Worm (Caenorhabditis elegans) whole organism, L4 larva: ENCODE data around the gene pqn-22.

Experiments
- F44E2.7 ChIP-seq: fragments of 200-800 bp; sonication (Bioruptor generic); IDR thresholded peaks from 2 replicates; pipeline ENCODE4 v2.1.2; 2022; ENCODE audit warnings: missing genetic modification characterization, missing compliant biosample characterization
- T26A8.4 ChIP-seq: fragments of 200-800 bp; sonication (Bioruptor generic); IDR thresholded peaks from 2 replicates; pipeline ENCODE4 v1.3.6; 2022; ENCODE audit warnings: missing genetic modification characterization, missing compliant biosample characterization
- aha-1 ChIP-seq: fragments of 150-350 bp; peaks from one replicate; lab custom pipeline; 2014; ENCODE audit warnings: missing biosample characterization, missing genetic modification characterization
- ama-1 ChIP-seq: fragments of 150-350 bp; optimal IDR thresholded peaks from 2 replicates; lab custom pipeline; 2014; ENCODE audit warnings: inconsistent platforms, mixed read lengths
- ceh-28 ChIP-seq: fragments of 150-350 bp; optimal IDR thresholded peaks from 2 replicates; lab custom pipeline; 2014; ENCODE audit warnings: missing biosample characterization, missing genetic modification reagents, missing genetic modification characterization
- ceh-44 ChIP-seq: fragments of 200-800 bp; sonication (Bioruptor generic); IDR thresholded peaks from 2 replicates; pipeline ENCODE4 v1.3.6; 2022; ENCODE audit warnings: missing genetic modification reagents, missing genetic modification characterization, missing compliant biosample characterization
- ces-1 ChIP-seq: fragments of 150-350 bp; sonication (generic microtip); optimal IDR thresholded peaks from 4 replicates; lab custom pipeline; 2014; ENCODE audit warnings: missing biosample characterization, missing genetic modification reagents, missing genetic modification characterization
- ctbp-1 ChIP-seq: fragments of 200-800 bp; sonication (Bioruptor generic); IDR thresholded peaks from 2 replicates; pipeline ENCODE4 v1.3.6; 2022; ENCODE audit warnings: missing genetic modification reagents, missing genetic modification characterization, missing compliant biosample characterization
- daf-12 ChIP-seq: fragments of 150-350 bp; optimal IDR thresholded peaks from 2 replicates; lab custom pipeline; 2014; ENCODE audit warnings: missing biosample characterization, missing genetic modification reagents, missing genetic modification characterization
- daf-16 ChIP-seq, 3 experiments: sonication (generic microtip); optimal IDR thresholded peaks; 2 replicates each; lab custom pipeline; 2016 to 2017; ENCODE audit warnings: missing genetic modification characterization in 3 of 3, missing genetic modification reagents in 3 of 3, mild to moderate bottlenecking in 2 of 3, missing compliant biosample characterization in 2 of 3, missing biosample characterization in 1 of 3, moderate library complexity in 1 of 3
- daf-8 ChIP-seq: fragments of 200-800 bp; sonication (Bioruptor generic); IDR thresholded peaks from 2 replicates; pipeline ENCODE4 v1.3.6; 2022; ENCODE audit warnings: missing genetic modification characterization, missing compliant biosample characterization
- dmd-6 ChIP-seq: fragments of 200-800 bp; sonication (Bioruptor generic); IDR thresholded peaks from 2 replicates; pipeline ENCODE4 v1.3.6; 2022; ENCODE audit warnings: missing genetic modification reagents, missing genetic modification characterization, missing compliant biosample characterization
- dmd-9 ChIP-seq: fragments of 200-800 bp; sonication (Bioruptor generic); IDR thresholded peaks from 2 replicates; pipeline ENCODE4 v1.3.6; 2022; ENCODE audit warnings: missing genetic modification reagents, missing genetic modification characterization, missing compliant biosample characterization
- dpl-1 ChIP-seq: fragments of 150-350 bp; optimal IDR thresholded peaks from 2 replicates; lab custom pipeline; 2014; ENCODE audit warnings: missing biosample characterization, missing genetic modification reagents, missing genetic modification characterization
- hif-1 ChIP-seq, 2 experiments: sonication (generic microtip); optimal IDR thresholded peaks; 2 replicates each; lab custom pipeline; 2016 to 2017; ENCODE audit warnings: missing compliant biosample characterization in 2 of 2, missing genetic modification characterization in 2 of 2, missing genetic modification reagents in 2 of 2, missing genotype in 2 of 2, mild to moderate bottlenecking in 1 of 2
- hmg-1.1 ChIP-seq: fragments of 200-800 bp; sonication (Bioruptor generic); IDR thresholded peaks from 2 replicates; pipeline ENCODE4 v1.3.6; 2022; ENCODE audit warnings: missing genetic modification reagents, missing genetic modification characterization, missing compliant biosample characterization
- lin-15B ChIP-seq: fragments of 150-350 bp; sonication (generic microtip); optimal IDR thresholded peaks from 3 replicates; lab custom pipeline; 2014; ENCODE audit warnings: missing biosample characterization, missing genetic modification characterization
- lin-39 ChIP-seq: fragments of 150-350 bp; optimal IDR thresholded peaks from 2 replicates; lab custom pipeline; 2014; ENCODE audit warnings: missing biosample characterization, missing genetic modification reagents, missing genetic modification characterization
- madf-5 ChIP-seq, 2 experiments: fragments of 200-800 bp; sonication (Bioruptor generic); IDR thresholded peaks; 2 replicates each; pipeline ENCODE4 v1.3.6; 2022; ENCODE audit warnings: missing compliant biosample characterization in 2 of 2, missing genetic modification characterization in 2 of 2
- mdl-1 ChIP-seq, 2 experiments: fragments of 150-350 bp in 1 of 2; sonication (generic microtip) in 1 of 2; optimal IDR thresholded peaks; 2 replicates each; lab custom pipeline; 2014 to 2017; ENCODE audit warnings: missing biosample characterization in 2 of 2, missing genetic modification characterization in 2 of 2
- mep-1 ChIP-seq: fragments of 150-350 bp; sonication (generic microtip); optimal IDR thresholded peaks from 3 replicates; lab custom pipeline; 2014; ENCODE audit warnings: missing biosample characterization, missing genetic modification characterization
- mxl-2 ChIP-seq: fragments of 200-800 bp; sonication (Bioruptor generic); conservative IDR thresholded peaks from 2 replicates; pipeline ENCODE4 v1.3.6; 2022; ENCODE audit warnings: missing genetic modification reagents, missing genetic modification characterization, missing compliant biosample characterization
- mxl-3 ChIP-seq: fragments of 200-800 bp; sonication (Bioruptor generic); optimal IDR thresholded peaks from 2 replicates; lab custom pipeline; 2018; ENCODE audit warnings: mild to moderate bottlenecking, missing genetic modification characterization, missing compliant biosample characterization
- nhr-102 ChIP-seq: sonication (generic microtip); optimal IDR thresholded peaks from 2 replicates; lab custom pipeline; 2016; ENCODE audit warnings: mild to moderate bottlenecking, missing genetic modification characterization, moderate library complexity, missing compliant biosample characterization
- nhr-111 ChIP-seq: fragments of 200-800 bp; sonication (Bioruptor generic); optimal IDR thresholded peaks from 2 replicates; lab custom pipeline; 2018; ENCODE audit warnings: mild to moderate bottlenecking, missing genetic modification characterization, missing compliant biosample characterization
- nhr-237 ChIP-seq: sonication (generic microtip); optimal IDR thresholded peaks from 2 replicates; lab custom pipeline; 2017; ENCODE audit warnings: missing biosample characterization, missing genetic modification characterization
- nhr-28 ChIP-seq: fragments of 150-350 bp; optimal IDR thresholded peaks from 2 replicates; lab custom pipeline; 2014; ENCODE audit warnings: missing biosample characterization, missing genetic modification characterization
- nhr-77 ChIP-seq: fragments of 150-350 bp; optimal IDR thresholded peaks from 2 replicates; lab custom pipeline; 2014; ENCODE audit warnings: missing biosample characterization, missing genetic modification characterization
- php-3 ChIP-seq: fragments of 200-800 bp; sonication (Bioruptor generic); IDR thresholded peaks from 2 replicates; pipeline ENCODE4 v1.3.6; 2022; ENCODE audit warnings: missing genetic modification reagents, missing genetic modification characterization, missing compliant biosample characterization
- pqm-1 ChIP-seq: sonication (generic microtip); optimal IDR thresholded peaks from 2 replicates; lab custom pipeline; 2017; ENCODE audit warnings: missing biosample characterization, missing genetic modification characterization
- rbr-2 ChIP-seq: sonication (generic microtip); optimal IDR thresholded peaks from 2 replicates; lab custom pipeline; 2016; ENCODE audit warnings: missing genotype, missing genetic modification characterization, missing compliant biosample characterization
- snpc-1.2 ChIP-seq: fragments of 200-800 bp; sonication (Bioruptor generic); IDR thresholded peaks from 2 replicates; pipeline ENCODE4 v1.3.6; 2022; ENCODE audit warnings: missing genetic modification reagents, missing genetic modification characterization, missing compliant biosample characterization
- snpc-4 ChIP-seq: fragments of 150-350 bp; optimal IDR thresholded peaks from 2 replicates; lab custom pipeline; 2014; ENCODE audit warnings: missing biosample characterization, missing genetic modification characterization
- unc-39 ChIP-seq: sonication (generic microtip); optimal IDR thresholded peaks from 2 replicates; lab custom pipeline; 2017; ENCODE audit warnings: missing biosample characterization, missing genetic modification characterization
- unc-62 ChIP-seq, 3 experiments: fragments of 150-350 bp in 1 of 3; sonication (generic microtip); optimal IDR thresholded peaks in 2 of 3; peaks in 1 of 3; 1 replicate in 1 of 3; 2 replicates in 2 of 3; lab custom pipeline; 2014 to 2017; ENCODE audit warnings: missing biosample characterization in 3 of 3, missing genetic modification characterization in 3 of 3, missing genetic modification reagents in 3 of 3, missing genotype in 1 of 3
- zag-1 ChIP-seq: fragments of 150-350 bp; optimal IDR thresholded peaks from 2 replicates; lab custom pipeline; 2014; ENCODE audit warnings: missing biosample characterization, missing genetic modification characterization
- zfp-3 ChIP-seq: fragments of 200-800 bp; sonication (Bioruptor generic); conservative IDR thresholded peaks from 2 replicates; pipeline ENCODE4 v1.3.6; 2022; ENCODE audit warnings: missing genetic modification reagents, missing genetic modification characterization, missing compliant biosample characterization
- zip-2 ChIP-seq: fragments of 150-350 bp; optimal IDR thresholded peaks from 2 replicates; lab custom pipeline; 2014; ENCODE audit warnings: missing biosample characterization, missing genetic modification characterization
- ztf-11 ChIP-seq: fragments of 150-350 bp; optimal IDR thresholded peaks from 2 replicates; lab custom pipeline; 2014; ENCODE audit warnings: missing biosample characterization, missing genetic modification characterization

Gene pqn-22

ce11 chrIV:6040676-6041075, 7.2 kb upstream of the pqn-22 start, which contains the start of gene kcc-2:
Gene kcc-2, plus strand, starts transcription at chrIV:6040976.
- TF ChIP-seq daf-12 (tag; lab: Kevin White, UChicago) (no peak), rbr-2 (tag; lab: Kevin White, UChicago) (no peak)

ce11 chrIV:6035113-6035512, 1.7 kb upstream of the pqn-22 start:
- TF ChIP-seq unc-62 (GFP tag; optimal IDR thresholded peaks at IDR 0.05 in 1 of 2; lab: Kevin White, UChicago), result peak in 1 of 2 experiments; percentile 66
- no peak for TF ChIP-seq unc-62 (tag; optimal IDR thresholded peaks at IDR 0.05; lab: Kevin White, UChicago)
- no peak for TF ChIP-seq snpc-1.2 (GFP tag; lab: Robert Waterston, UW)

- TF ChIP-seq lin-39 (no peak), dmd-9 (GFP tag; lab: Robert Waterston, UW) (no peak), dmd-6 (GFP tag; lab: Robert Waterston, UW) (no peak), ceh-44 (no peak), snpc-4 (no peak), T26A8.4 (GFP tag; lab: Robert Waterston, UW) (no peak), hif-1 (tag; optimal IDR thresholded peaks at IDR 0.05; lab: Kevin White, UChicago) (no peak), pqm-1 (no peak), ztf-11 (tag; lab: Kevin White, UChicago) (no peak), ctbp-1 (GFP tag; lab: Robert Waterston, UW) (no peak), mdl-1 (tag; optimal IDR thresholded peaks at IDR 0.05; lab: Kevin White, UChicago) (no peak), daf-8 (GFP tag; lab: Robert Waterston, UW) (no peak), ceh-28 (tag; lab: Kevin White, UChicago) (no peak), nhr-111 (GFP tag; lab: Kevin White, UChicago) (no peak), lin-15B (tag; lab: Kevin White, UChicago) (no peak), zfp-3 (GFP tag; lab: Robert Waterston, UW) (no peak), zag-1 (no peak), ama-1 (lab: Kevin White, UChicago) (no peak)
Measured at ce11 chrIV:6032413-6032812, 1.0 kb downstream of the pqn-22 start.

ce11 chrIV:6017664-6018063, 15.8 kb downstream of the pqn-22 start, which contains the start of gene C46G7.1:
Gene C46G7.1, plus strand, starts transcription at chrIV:6018003.
- peak; percentile 27 for TF ChIP-seq nhr-77 (tag; lab: Kevin White, UChicago)
- TF ChIP-seq dpl-1, result no peak
- peak; percentile 15 for TF ChIP-seq ama-1 (lab: Kevin White, UChicago)
- TF ChIP-seq F44E2.7 (GFP tag; lab: Robert Waterston, UW), result no peak
- peak; percentile 95 for TF ChIP-seq pqm-1
- TF ChIP-seq nhr-28 (tag; lab: Kevin White, UChicago), result peak; percentile 28
- peak; percentile 84 for TF ChIP-seq aha-1 (tag; lab: Kevin White, UChicago)
- TF ChIP-seq mxl-3 (GFP tag; lab: Kevin White, UChicago), result peak; percentile 8
- TF ChIP-seq zag-1, result no peak
- no peak for TF ChIP-seq daf-16 (GFP tag; optimal IDR thresholded peaks at IDR 0.05; lab: Kevin White, UChicago)
- peak; percentile 36 for TF ChIP-seq daf-16 (tag; optimal IDR thresholded peaks at IDR 0.05; lab: Kevin White, UChicago)
- TF ChIP-seq dmd-6 (GFP tag; lab: Robert Waterston, UW), result peak; percentile 36; the same call in 1 of the 2 replicates

ce11 chrIV:6014895-6015294, 18.5 kb downstream of the pqn-22 start, which contains the start of gene C46G7.2:
Gene C46G7.2, plus strand, starts transcription at chrIV:6015195.
- TF ChIP-seq hif-1 (tag; optimal IDR thresholded peaks at IDR 0.05; lab: Kevin White, UChicago), result no peak
- TF ChIP-seq nhr-102, result no peak
- TF ChIP-seq mep-1 (tag; lab: Kevin White, UChicago), result no peak
- no peak for TF ChIP-seq F44E2.7 (GFP tag; lab: Robert Waterston, UW)
- no peak for TF ChIP-seq nhr-237 (tag; lab: Kevin White, UChicago)
- no peak for TF ChIP-seq hmg-1.1 (GFP tag; lab: Robert Waterston, UW)
- no peak for TF ChIP-seq aha-1 (tag; lab: Kevin White, UChicago)
- TF ChIP-seq ctbp-1 (GFP tag; lab: Robert Waterston, UW), result no peak
- no peak for TF ChIP-seq madf-5 (GFP tag; IDR thresholded peaks at IDR 0.05; lab: Robert Waterston, UW)
- no peak for TF ChIP-seq unc-39
- no peak for TF ChIP-seq mdl-1 (tag; optimal IDR thresholded peaks at IDR 0.05; lab: Kevin White, UChicago)
- no peak for TF ChIP-seq lin-39
- no peak for TF ChIP-seq zip-2 (tag; lab: Kevin White, UChicago)
- TF ChIP-seq ceh-28 (tag; lab: Kevin White, UChicago), result no peak
- no peak for TF ChIP-seq ces-1 (GFP tag; lab: Kevin White, UChicago)
- TF ChIP-seq mxl-2, result no peak
- TF ChIP-seq php-3 (GFP tag; lab: Robert Waterston, UW), result no peak
- TF ChIP-seq, all 104 proteins: peak for 0
